Worm (Caenorhabditis elegans) whole organism, early embryonic: ENCODE measurements around the gene snf-11.

Source experiments
- aly-1 ChIP-seq: sonication (generic microtip); optimal IDR thresholded peaks from 2 replicates; lab custom pipeline; 2016; ENCODE audit warnings: missing genetic modification characterization, missing compliant biosample characterization
- ama-1 ChIP-seq: fragments of 150-350 bp; optimal IDR thresholded peaks from 2 replicates; lab custom pipeline; 2014
- ceh-13 ChIP-seq: fragments of 200-800 bp; sonication (Bioruptor generic); optimal IDR thresholded peaks from 2 replicates; lab custom pipeline; 2018; ENCODE audit warnings: mild to moderate bottlenecking, missing genetic modification characterization, missing compliant biosample characterization
- ceh-36 ChIP-seq: sonication (generic microtip); optimal IDR thresholded peaks from 2 replicates; lab custom pipeline; 2016; ENCODE audit warnings: missing genetic modification characterization, inconsistent platforms, missing compliant biosample characterization
- ets-7 ChIP-seq: sonication (generic microtip); optimal IDR thresholded peaks from 2 replicates; lab custom pipeline; 2016; ENCODE audit warnings: missing genotype, missing genetic modification characterization, missing compliant biosample characterization
- flt-1 ChIP-seq: fragments of 200-800 bp; sonication (Bioruptor generic); IDR thresholded peaks from 2 replicates; pipeline ENCODE4 v1.3.6; 2022; ENCODE audit warnings: missing genetic modification characterization, missing compliant biosample characterization
- hmbx-1 ChIP-seq: sonication (generic microtip); optimal IDR thresholded peaks from 2 replicates; lab custom pipeline; 2016; ENCODE audit warnings: mild to moderate bottlenecking, missing genetic modification characterization, missing compliant biosample characterization
- pes-1 ChIP-seq: fragments of 200-800 bp; sonication (Bioruptor generic); IDR thresholded peaks from 2 replicates; pipeline ENCODE4 v1.3.6; 2022; ENCODE audit warnings: missing genetic modification reagents, missing genetic modification characterization, missing compliant biosample characterization
- sea-1 ChIP-seq: fragments of 200-800 bp; sonication (Bioruptor generic); conservative IDR thresholded peaks from 2 replicates; pipeline ENCODE4 v1.3.6; 2022; ENCODE audit warnings: missing genetic modification characterization, missing compliant biosample characterization
- tbx-11 ChIP-seq: fragments of 200-800 bp; sonication (Bioruptor generic); IDR thresholded peaks from 2 replicates; pipeline ENCODE4 v1.3.6; 2022; ENCODE audit warnings: missing genetic modification characterization, missing compliant biosample characterization
- tbx-37 ChIP-seq: fragments of 200-800 bp; sonication (Bioruptor generic); conservative IDR thresholded peaks from 2 replicates; pipeline ENCODE4 v1.3.6; 2022; ENCODE audit warnings: missing genetic modification reagents, missing genetic modification characterization, missing compliant biosample characterization
- tra-4 ChIP-seq: sonication (generic microtip); optimal IDR thresholded peaks from 2 replicates; lab custom pipeline; 2017; ENCODE audit warnings: missing genetic modification characterization, missing compliant biosample characterization

DNA sequence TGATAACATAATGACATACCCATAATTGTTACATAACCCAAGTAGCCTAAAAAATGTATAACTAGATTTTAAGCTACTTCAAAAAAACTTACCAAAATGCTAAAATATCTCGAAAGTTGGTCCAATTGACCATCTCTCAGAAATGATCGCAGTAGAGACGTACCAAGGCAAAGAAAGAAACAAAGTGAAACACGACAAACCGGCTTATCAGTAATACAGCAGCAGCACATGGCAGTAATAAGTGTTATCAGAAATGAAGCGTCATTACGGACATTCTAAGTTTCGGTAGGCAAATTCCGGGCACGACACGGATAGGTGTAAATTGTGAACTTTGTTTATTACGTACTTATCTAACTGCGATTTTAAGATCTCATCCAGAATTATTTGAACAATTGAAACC is 42.8 kb downstream of the snf-11 start, which contains the start of gene cln-3.1:
- TF ChIP-seq ets-7 (tag; lab: Kevin White, UChicago) (no peak), ama-1 (no peak), aly-1 (tag; lab: Kevin White, UChicago) (no peak), hmbx-1 (no peak), pes-1 (GFP tag; lab: Robert Waterston, UW) (no peak), flt-1 (no peak), sea-1 (GFP tag; lab: Robert Waterston, UW) (no peak), ceh-13 (no peak), tbx-37 (GFP tag; lab: Robert Waterston, UW) (no peak), ceh-36 (tag; lab: Kevin White, UChicago) (no peak), tbx-11 (GFP tag; lab: Robert Waterston, UW) (no peak), tra-4 (tag; lab: Kevin White, UChicago) (no peak)
